Fruit fly (Drosophila melanogaster): ENCODE results near the gene Nuf2.

Gene Nuf2

dm6 chr2L:7049680-7050289 is 15.9 kb downstream of the Nuf2 start:
- TF ChIP-seq Ets98B (GFP tag; IDR thresholded peaks at IDR 0.05) = peak; percentile 39; the same call in 1 of the 2 replicates
- TF ChIP-seq CG32121 (GFP tag; IDR thresholded peaks at IDR 0.05) = peak; percentile 45; the same call in 1 of the 2 replicates
- no peak for TF ChIP-seq CG8301 (tag; optimal IDR thresholded peaks at IDR 0.05)
- no peak for TF ChIP-seq Snoo (tag; optimal IDR thresholded peaks at IDR 0.05)
- TF ChIP-seq gl (tag; optimal IDR thresholded peaks at IDR 0.05) = no peak
- TF ChIP-seq D1 (tag; optimal IDR thresholded peaks at IDR 0.05) = no peak
- TF ChIP-seq CG15710 (tag; optimal IDR thresholded peaks at IDR 0.05) = no peak
- no peak for TF ChIP-seq rn (GFP tag; IDR thresholded peaks at IDR 0.05)
- peak; percentile 33; the same call in 1 of the 3 replicates for TF ChIP-seq CG4496 (GFP tag; IDR thresholded peaks at IDR 0.05)
- TF ChIP-seq CG10348 (GFP tag; IDR thresholded peaks at IDR 0.05) = no peak
- TF ChIP-seq CG8159 (tag; optimal IDR thresholded peaks at IDR 0.05) = no peak
- no peak for TF ChIP-seq CG17806 (tag; optimal IDR thresholded peaks at IDR 0.05)
- no peak for TF ChIP-seq CG14655 (GFP tag; optimal IDR thresholded peaks at IDR 0.05)
- no peak for TF ChIP-seq Pif1A (GFP tag; optimal IDR thresholded peaks at IDR 0.05)
- TF ChIP-seq CG9948 (tag; optimal IDR thresholded peaks at IDR 0.05) = no peak
- TF ChIP-seq fd96Ca (GFP tag; IDR thresholded peaks at IDR 0.05) = 0 out of 3 replicates have a peak, but pooled peaks have one; percentile 40
- TF ChIP-seq Pif1B (GFP tag; optimal IDR thresholded peaks at IDR 0.05) = no peak
- TF ChIP-seq CG13204 (GFP tag; optimal IDR thresholded peaks at IDR 0.05) = no peak
- peak; percentile 44 for TF ChIP-seq CG12605 (GFP tag; IDR thresholded peaks at IDR 0.05)
- no peak for TF ChIP-seq CG34367 (tag; optimal IDR thresholded peaks at IDR 0.05)
- TF ChIP-seq EcR (GFP tag; optimal IDR thresholded peaks at IDR 0.05) = no peak

dm6 chr2L:7049009-7049647 is 16.5 kb downstream of the Nuf2 start:
- TF ChIP-seq CG34367 (tag; optimal IDR thresholded peaks at IDR 0.05) (no peak), Ets98B (GFP tag; IDR thresholded peaks at IDR 0.05) (peak; percentile 44; the same call in 1 of the 2 replicates), CG8159 (tag; optimal IDR thresholded peaks at IDR 0.05) (peak; percentile 11), rn (GFP tag; IDR thresholded peaks at IDR 0.05) (no peak), D1 (tag; optimal IDR thresholded peaks at IDR 0.05) (peak; percentile 49), Snoo (tag; optimal IDR thresholded peaks at IDR 0.05) (peak; percentile 4), CG9948 (tag; optimal IDR thresholded peaks at IDR 0.05) (no peak), CG14655 (GFP tag; optimal IDR thresholded peaks at IDR 0.05) (no peak), CG17806 (tag; optimal IDR thresholded peaks at IDR 0.05) (no peak), gl (tag; optimal IDR thresholded peaks at IDR 0.05) (peak; percentile 18), CG32121 (GFP tag; IDR thresholded peaks at IDR 0.05) (peak; percentile 22; the same call in 1 of the 2 replicates), CG13204 (GFP tag; optimal IDR thresholded peaks at IDR 0.05) (no peak), CG15710 (tag; optimal IDR thresholded peaks at IDR 0.05) (no peak), CG10348 (GFP tag; IDR thresholded peaks at IDR 0.05) (no peak), EcR (GFP tag; optimal IDR thresholded peaks at IDR 0.05) (peak; percentile 79), Pif1A (GFP tag; optimal IDR thresholded peaks at IDR 0.05) (peak; percentile 22), fd96Ca (GFP tag; IDR thresholded peaks at IDR 0.05) (peak; percentile 50; the same call in 1 of the 3 replicates), Pif1B (GFP tag; optimal IDR thresholded peaks at IDR 0.05) (peak; percentile 51), CG4496 (GFP tag; IDR thresholded peaks at IDR 0.05) (peak; percentile 46; the same call in 1 of the 3 replicates), CG12605 (GFP tag; IDR thresholded peaks at IDR 0.05) (peak; percentile 72), CG8301 (tag; optimal IDR thresholded peaks at IDR 0.05) (no peak)

DNA sequence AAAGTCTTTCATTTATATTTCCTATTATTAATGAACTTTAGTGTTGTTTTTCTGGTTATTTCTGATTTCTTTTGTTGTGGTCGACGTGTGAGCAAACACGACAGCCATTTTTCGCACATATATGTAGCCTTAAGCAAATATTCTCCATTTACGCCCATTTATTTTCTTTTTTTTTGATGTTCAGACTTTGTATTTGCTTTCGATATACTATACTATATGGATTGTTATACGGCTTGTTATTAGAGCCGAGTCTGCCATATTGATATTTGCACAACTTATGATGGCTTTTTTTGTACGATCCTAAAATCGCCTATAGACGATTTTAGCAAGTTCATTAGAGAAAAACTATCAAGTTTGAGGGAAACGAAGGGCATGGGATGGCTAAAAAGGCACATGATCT is 17.9 kb downstream of the Nuf2 start:
- TF ChIP-seq CG32121 (GFP tag; IDR thresholded peaks at IDR 0.05) (no peak), CG13204 (GFP tag; optimal IDR thresholded peaks at IDR 0.05) (no peak), Snoo (tag; optimal IDR thresholded peaks at IDR 0.05) (no peak), CG15710 (tag; optimal IDR thresholded peaks at IDR 0.05) (no peak), CG14655 (GFP tag; optimal IDR thresholded peaks at IDR 0.05) (no peak), Pif1B (GFP tag; optimal IDR thresholded peaks at IDR 0.05) (no peak), CG17806 (tag; optimal IDR thresholded peaks at IDR 0.05) (no peak), gl (tag; optimal IDR thresholded peaks at IDR 0.05) (no peak), CG8301 (tag; optimal IDR thresholded peaks at IDR 0.05) (no peak), D1 (tag; optimal IDR thresholded peaks at IDR 0.05) (no peak), CG10348 (GFP tag; IDR thresholded peaks at IDR 0.05) (no peak), rn (GFP tag; IDR thresholded peaks at IDR 0.05) (no peak), fd96Ca (GFP tag; IDR thresholded peaks at IDR 0.05) (no peak), CG9948 (tag; optimal IDR thresholded peaks at IDR 0.05) (no peak), Ets98B (GFP tag; IDR thresholded peaks at IDR 0.05) (no peak), CG34367 (tag; optimal IDR thresholded peaks at IDR 0.05) (no peak), CG12605 (GFP tag; IDR thresholded peaks at IDR 0.05) (no peak), CG8159 (tag; optimal IDR thresholded peaks at IDR 0.05) (no peak)

DNA sequence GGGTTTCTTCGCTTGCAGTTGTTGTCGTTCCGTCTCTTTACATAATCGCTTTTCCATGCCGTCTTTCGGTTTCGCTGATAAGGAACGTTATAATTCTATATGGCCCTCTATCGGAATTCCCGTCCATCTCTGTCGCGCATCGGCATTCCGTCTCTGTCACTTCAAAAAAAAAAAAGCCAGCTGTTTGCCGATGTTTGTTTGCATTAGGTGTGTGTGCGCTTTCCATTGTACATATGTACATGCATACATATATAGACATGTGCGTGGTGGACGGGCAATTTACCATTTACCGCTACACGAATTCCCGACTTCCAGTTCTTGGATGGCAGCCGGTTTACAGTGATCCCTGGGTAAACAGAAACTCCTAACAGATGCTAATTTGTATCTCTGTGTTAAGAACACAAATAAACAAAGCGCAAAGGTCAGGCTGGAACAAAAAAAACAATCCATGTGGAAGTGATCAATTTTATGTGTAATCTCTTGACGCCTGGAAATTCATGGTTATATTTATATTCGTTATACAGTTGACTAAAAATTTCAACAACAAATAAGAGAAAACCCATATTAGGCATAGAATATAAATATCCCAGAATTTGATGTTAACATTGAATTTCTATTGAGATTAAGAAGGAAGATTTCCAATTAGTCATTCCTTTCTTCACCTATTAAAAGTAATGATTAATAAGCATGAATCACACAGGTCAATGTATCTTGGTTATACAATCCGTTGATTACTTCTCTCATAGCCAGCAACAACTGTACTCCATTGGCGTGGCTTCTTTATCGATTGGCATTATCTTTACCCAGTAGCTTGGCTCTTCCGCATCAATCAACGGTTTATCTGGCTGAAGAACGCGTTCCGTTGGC is 22.4 kb downstream of the Nuf2 start:
- TF ChIP-seq Pif1B (GFP tag; optimal IDR thresholded peaks at IDR 0.05) (peak; percentile 26), Ets98B (GFP tag; IDR thresholded peaks at IDR 0.05) (peak; percentile 38; the same call in 1 of the 2 replicates), CG12605 (GFP tag; IDR thresholded peaks at IDR 0.05) (no peak), fd96Ca (GFP tag; IDR thresholded peaks at IDR 0.05) (peak; percentile 34; the same call in 2 of the 3 replicates), CG15710 (tag; optimal IDR thresholded peaks at IDR 0.05) (peak; percentile 19), CG4496 (GFP tag; IDR thresholded peaks at IDR 0.05) (peak; percentile 32; the same call in 1 of the 3 replicates), Pif1A (GFP tag; optimal IDR thresholded peaks at IDR 0.05) (peak; percentile 57), D1 (tag; optimal IDR thresholded peaks at IDR 0.05) (no peak), CG14655 (GFP tag; optimal IDR thresholded peaks at IDR 0.05) (peak; percentile 69), CG13204 (GFP tag; optimal IDR thresholded peaks at IDR 0.05) (no peak), gl (tag; optimal IDR thresholded peaks at IDR 0.05) (no peak), rn (GFP tag; IDR thresholded peaks at IDR 0.05) (no peak), Snoo (tag; optimal IDR thresholded peaks at IDR 0.05) (peak; percentile 30), CG8159 (tag; optimal IDR thresholded peaks at IDR 0.05) (peak; percentile 52), CG34367 (tag; optimal IDR thresholded peaks at IDR 0.05) (no peak), CG8301 (tag; optimal IDR thresholded peaks at IDR 0.05) (peak; percentile 72), CG9948 (tag; optimal IDR thresholded peaks at IDR 0.05) (peak; percentile 20)

Measured in whole organism, pupa.